Worm (Caenorhabditis elegans) whole organism, midembryonic: Measurements from ENCODE around the gene rab-28.
"Not testable (repeated sequence)": the region's sequence is repeated elsewhere in the genome, so short reads cannot be mapped to it uniquely, and the experiment has no call there.

ENCODE experiments used
- T22C8.4 ChIP-seq: fragments of 200-800 bp; sonication (Bioruptor generic); IDR thresholded peaks from 2 replicates; pipeline ENCODE4 v1.3.6; 2022; ENCODE audit warnings: missing genetic modification characterization, missing compliant biosample characterization
- cog-1 ChIP-seq: sonication (generic microtip); optimal IDR thresholded peaks from 2 replicates; lab custom pipeline; 2016; ENCODE audit warnings: missing genetic modification characterization, missing compliant biosample characterization
- flt-1 ChIP-seq: fragments of 200-800 bp; sonication (Bioruptor generic); IDR thresholded peaks from 2 replicates; pipeline ENCODE4 v1.3.6; 2022; ENCODE audit warnings: missing genetic modification characterization, missing compliant biosample characterization
- klf-2 ChIP-seq: fragments of 200-800 bp; sonication (Bioruptor generic); conservative IDR thresholded peaks from 2 replicates; pipeline ENCODE4 v1.3.6; 2022; ENCODE audit warnings: missing genetic modification reagents, missing genetic modification characterization, missing compliant biosample characterization
- med-1 ChIP-seq: sonication (generic microtip); optimal IDR thresholded peaks from 2 replicates; lab custom pipeline; 2017; ENCODE audit warnings: missing genetic modification characterization, mild to moderate bottlenecking, missing compliant biosample characterization, antibody characterized with exemption, missing genetic modification reagents; ENCODE audit not compliant: insufficient read depth
- ref-1 ChIP-seq: fragments of 200-800 bp; sonication (Bioruptor generic); conservative IDR thresholded peaks from 2 replicates; pipeline ENCODE4 v1.3.6; 2022; ENCODE audit warnings: missing genetic modification reagents, missing genetic modification characterization, missing compliant biosample characterization
- tab-1 ChIP-seq: fragments of 200-800 bp; sonication (Bioruptor generic); IDR thresholded peaks from 2 replicates; pipeline ENCODE4 v1.3.6; 2022; ENCODE audit warnings: missing genetic modification characterization, missing compliant biosample characterization
- ztf-23 ChIP-seq: fragments of 200-800 bp; sonication (Bioruptor generic); IDR thresholded peaks from 2 replicates; pipeline ENCODE4 v1.3.6; 2022; ENCODE audit warnings: missing genetic modification reagents, missing genetic modification characterization, missing compliant biosample characterization
- ztf-29 ChIP-seq: fragments of 200-800 bp; sonication (Bioruptor generic); IDR thresholded peaks from 2 replicates; pipeline ENCODE4 v1.3.6; 2022; ENCODE audit warnings: missing genetic modification reagents, missing genetic modification characterization, missing compliant biosample characterization

Gene rab-28

DNA sequence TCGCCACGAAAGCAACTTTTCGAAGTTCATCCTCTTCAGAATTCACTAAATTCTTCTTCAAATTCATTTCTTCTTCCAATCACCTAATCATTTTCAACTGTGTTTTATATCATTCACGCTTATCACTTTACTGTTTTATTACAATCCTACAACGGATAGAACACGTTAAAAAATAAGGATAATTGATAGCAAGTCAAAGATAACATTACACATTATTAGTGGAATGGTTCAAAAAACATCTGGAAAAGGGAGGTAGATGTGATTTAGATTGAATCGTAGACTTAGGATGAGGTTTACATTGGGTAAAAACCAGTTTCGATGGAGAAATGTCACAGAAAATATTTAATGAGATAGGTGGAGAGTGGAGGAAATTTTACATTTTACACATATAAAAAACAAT, 17.9 kb upstream of the rab-28 start, which contains the start of gene col-120:
col-120 (minus strand) TSS at position 101 of the 400 bp plus-strand sequence.
- no peak for TF ChIP-seq ztf-23 (GFP tag; lab: Robert Waterston, UW)
- TF ChIP-seq ztf-29: no peak
- no peak for TF ChIP-seq cog-1 (tag; lab: Kevin White, UChicago)
- no peak for TF ChIP-seq T22C8.4
- no peak for TF ChIP-seq med-1
- no peak for TF ChIP-seq klf-2 (GFP tag; lab: Robert Waterston, UW)

DNA sequence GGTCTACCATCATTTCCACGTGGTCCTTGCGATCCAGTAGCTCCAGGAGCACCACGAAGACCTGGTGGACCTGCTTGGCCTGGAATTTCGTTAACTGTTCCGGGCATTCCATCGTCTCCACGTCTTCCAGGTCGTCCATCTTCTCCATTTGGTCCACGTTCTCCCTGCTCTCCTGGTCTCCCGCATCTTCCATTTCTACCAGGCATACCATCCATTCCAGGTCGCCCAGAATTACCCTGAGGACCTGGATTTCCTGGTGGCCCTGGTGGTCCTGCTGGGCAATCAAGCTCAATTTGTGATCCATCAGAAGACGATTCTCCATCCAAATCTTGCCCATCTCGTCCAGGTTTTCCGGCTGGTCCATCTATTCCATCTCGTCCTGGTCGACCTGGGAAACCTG, 17.0 kb upstream of the rab-28 start:
- no peak for TF ChIP-seq flt-1
- no peak for TF ChIP-seq klf-2 (GFP tag; lab: Robert Waterston, UW)
- no peak for TF ChIP-seq ztf-29
- no peak for TF ChIP-seq ztf-23 (GFP tag; lab: Robert Waterston, UW)
- TF ChIP-seq ref-1 (GFP tag; lab: Robert Waterston, UW): no peak
- TF ChIP-seq med-1: no peak
- no peak for TF ChIP-seq tab-1
- no peak for TF ChIP-seq T22C8.4
- no peak for TF ChIP-seq cog-1 (tag; lab: Kevin White, UChicago)

DNA sequence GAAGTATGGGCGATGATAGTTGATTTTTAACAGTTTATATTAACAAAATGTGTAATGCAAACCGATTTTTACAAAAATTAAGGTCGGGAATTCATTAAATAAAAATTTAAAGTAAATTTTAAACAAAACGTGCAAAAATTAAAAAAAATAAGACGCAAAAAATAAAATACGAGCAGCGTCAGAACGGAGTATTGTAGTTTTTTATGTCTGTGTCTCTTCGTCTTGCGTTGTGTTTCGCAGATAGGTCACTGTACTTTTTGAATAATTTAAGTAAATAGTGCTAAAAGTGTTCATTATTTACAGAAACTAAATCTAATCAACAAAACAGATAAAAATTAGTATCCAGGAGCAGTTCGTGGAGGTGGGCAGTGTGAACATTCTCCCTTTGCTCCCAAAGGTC, 16.5 kb upstream of the rab-28 start:
- TF ChIP-seq klf-2 (GFP tag; lab: Robert Waterston, UW) (no peak), T22C8.4 (no peak), tab-1 (no peak), cog-1 (tag; lab: Kevin White, UChicago) (no peak), flt-1 (no peak), ref-1 (GFP tag; lab: Robert Waterston, UW) (no peak), ztf-29 (no peak), ztf-23 (GFP tag; lab: Robert Waterston, UW) (no peak), med-1 (no peak)

DNA sequence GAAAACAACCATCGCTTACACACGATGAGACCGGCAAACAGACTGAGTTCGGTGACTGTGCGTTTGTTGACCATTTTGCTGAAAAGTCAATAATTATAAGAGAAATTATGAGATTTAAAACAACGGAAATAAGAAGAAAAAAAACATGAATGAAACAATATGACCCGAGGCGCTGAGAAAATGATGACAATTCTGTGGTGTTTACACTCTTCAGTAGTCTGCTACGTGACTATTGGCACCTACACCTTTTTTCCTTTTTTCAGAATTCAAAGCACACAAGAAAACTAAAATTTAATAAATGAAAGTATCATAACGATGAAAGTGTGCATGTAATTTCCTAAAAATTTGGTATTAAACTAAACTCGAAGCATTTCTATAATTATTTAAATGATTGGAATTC, 15.9 kb upstream of the rab-28 start, which contains the start of gene Y11D7A.10:
Y11D7A.10 (minus strand) TSS at position 82 of the 400 bp plus-strand sequence.
- no peak for TF ChIP-seq ref-1 (GFP tag; lab: Robert Waterston, UW)
- no peak for TF ChIP-seq med-1
- TF ChIP-seq tab-1: no peak
- no peak for TF ChIP-seq klf-2 (GFP tag; lab: Robert Waterston, UW)
- no peak for TF ChIP-seq ztf-23 (GFP tag; lab: Robert Waterston, UW)
- no peak for TF ChIP-seq T22C8.4
- no peak for TF ChIP-seq ztf-29
- no peak for TF ChIP-seq cog-1 (tag; lab: Kevin White, UChicago)
- no peak for TF ChIP-seq flt-1

DNA sequence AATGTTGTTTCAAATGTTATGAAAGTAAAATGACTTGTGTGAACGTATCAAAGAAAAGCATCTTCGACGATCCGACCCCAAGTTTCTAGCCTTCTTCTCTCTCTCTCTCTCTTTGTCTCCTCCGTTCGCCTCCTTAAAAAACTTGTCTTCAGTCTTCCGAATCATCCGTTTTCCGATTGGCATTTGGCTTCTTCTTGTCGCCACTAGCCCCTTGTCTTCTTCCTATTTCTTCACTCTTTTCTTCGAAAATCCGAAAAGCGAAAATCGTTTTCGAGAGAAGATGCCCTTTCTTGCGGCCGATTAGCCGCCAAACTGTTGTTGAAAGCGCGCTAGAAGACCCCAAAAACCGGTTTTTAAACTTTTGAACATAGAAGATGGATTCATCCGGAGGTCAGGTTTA, 14.7 kb upstream of the rab-28 start:
- TF ChIP-seq tab-1: no peak
- no peak for TF ChIP-seq ztf-23 (GFP tag; lab: Robert Waterston, UW)
- TF ChIP-seq cog-1 (tag; lab: Kevin White, UChicago): no peak
- TF ChIP-seq klf-2 (GFP tag; lab: Robert Waterston, UW): no peak
- TF ChIP-seq ref-1 (GFP tag; lab: Robert Waterston, UW): no peak
- TF ChIP-seq T22C8.4: no peak
- no peak for TF ChIP-seq med-1
- no peak for TF ChIP-seq flt-1
- no peak for TF ChIP-seq ztf-29

DNA sequence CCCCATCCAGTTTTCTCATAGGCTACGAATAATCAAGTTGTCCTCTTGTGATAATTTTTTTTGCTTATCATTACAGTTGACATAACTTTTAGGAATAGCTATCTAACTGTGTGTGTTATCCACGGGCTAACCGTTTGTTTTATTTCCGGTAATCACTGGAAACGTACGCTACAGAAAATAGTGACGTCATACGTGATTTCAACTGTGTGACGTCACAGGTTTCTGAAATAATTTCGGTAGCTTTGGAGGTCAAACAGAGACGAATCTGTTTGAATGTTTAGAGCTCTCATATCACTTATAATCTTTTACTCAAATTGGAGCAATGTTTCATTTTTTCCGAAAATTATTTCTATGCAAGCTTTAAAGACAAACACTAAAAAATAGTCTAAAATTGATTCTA, 13.1 kb upstream of the rab-28 start:
- no peak for TF ChIP-seq ref-1 (GFP tag; lab: Robert Waterston, UW)
- no peak for TF ChIP-seq ztf-23 (GFP tag; lab: Robert Waterston, UW)
- no peak for TF ChIP-seq ztf-29
- no peak for TF ChIP-seq klf-2 (GFP tag; lab: Robert Waterston, UW)
- no peak for TF ChIP-seq med-1
- no peak for TF ChIP-seq T22C8.4
- TF ChIP-seq tab-1: no peak
- TF ChIP-seq flt-1: no peak
- TF ChIP-seq cog-1 (tag; lab: Kevin White, UChicago): no peak

DNA sequence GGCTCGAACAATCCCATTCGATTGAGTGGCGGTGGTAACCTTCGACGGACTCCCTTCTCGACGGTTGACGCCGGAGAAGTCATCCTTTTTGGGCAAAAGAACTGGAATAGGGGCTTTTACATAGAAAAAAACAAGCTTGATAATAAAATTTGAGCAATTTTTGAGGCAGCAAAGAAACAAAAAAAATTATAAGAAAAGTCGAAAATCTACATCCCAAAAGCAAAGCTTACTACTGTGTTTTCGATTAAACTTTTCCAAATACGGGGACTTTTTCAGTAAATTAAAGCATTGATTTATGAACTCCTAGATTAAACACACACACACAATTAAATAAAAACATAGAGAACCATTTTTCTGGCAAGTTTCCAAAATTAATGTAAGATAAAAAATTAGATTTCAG, 12.2 kb upstream of the rab-28 start, which contains the start of gene Y11D7A.9:
Y11D7A.9 (minus strand) TSS at position 101 of the 400 bp plus-strand sequence.
- TF ChIP-seq cog-1 (tag; lab: Kevin White, UChicago): no peak
- no peak for TF ChIP-seq ztf-29
- TF ChIP-seq klf-2 (GFP tag; lab: Robert Waterston, UW): no peak
- no peak for TF ChIP-seq tab-1
- TF ChIP-seq flt-1: no peak
- TF ChIP-seq med-1: no peak
- TF ChIP-seq ref-1 (GFP tag; lab: Robert Waterston, UW): no peak
- no peak for TF ChIP-seq T22C8.4

DNA sequence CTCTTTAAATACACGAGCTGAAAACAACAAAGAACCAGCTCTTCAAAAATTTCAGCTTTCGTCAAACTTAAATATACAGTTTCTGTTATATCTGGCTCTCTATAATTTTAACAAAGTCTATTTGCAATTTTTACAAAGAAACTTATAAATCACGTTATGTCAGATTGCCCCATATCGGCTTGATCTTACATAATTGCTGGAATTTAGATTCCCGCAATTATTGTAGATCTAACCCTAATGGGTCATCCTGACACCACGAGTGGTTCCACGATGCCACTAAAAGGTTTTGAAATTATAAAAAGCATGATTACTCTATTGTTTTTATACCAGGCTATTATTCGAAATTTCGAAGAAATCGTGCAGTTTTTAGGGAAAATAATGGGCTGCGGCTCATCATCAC, 7.3 kb upstream of the rab-28 start, which contains the start of gene Y11D7A.8:
Y11D7A.8 (plus strand) TSS at position 301 of the 400 bp plus-strand sequence.
- TF ChIP-seq klf-2 (GFP tag; lab: Robert Waterston, UW): no peak
- no peak for TF ChIP-seq ztf-29
- TF ChIP-seq T22C8.4: no peak
- TF ChIP-seq flt-1: no peak
- TF ChIP-seq tab-1: no peak
- TF ChIP-seq med-1: no peak
- TF ChIP-seq ref-1 (GFP tag; lab: Robert Waterston, UW): no peak
- no peak for TF ChIP-seq cog-1 (tag; lab: Kevin White, UChicago)
- no peak for TF ChIP-seq ztf-23 (GFP tag; lab: Robert Waterston, UW)

DNA sequence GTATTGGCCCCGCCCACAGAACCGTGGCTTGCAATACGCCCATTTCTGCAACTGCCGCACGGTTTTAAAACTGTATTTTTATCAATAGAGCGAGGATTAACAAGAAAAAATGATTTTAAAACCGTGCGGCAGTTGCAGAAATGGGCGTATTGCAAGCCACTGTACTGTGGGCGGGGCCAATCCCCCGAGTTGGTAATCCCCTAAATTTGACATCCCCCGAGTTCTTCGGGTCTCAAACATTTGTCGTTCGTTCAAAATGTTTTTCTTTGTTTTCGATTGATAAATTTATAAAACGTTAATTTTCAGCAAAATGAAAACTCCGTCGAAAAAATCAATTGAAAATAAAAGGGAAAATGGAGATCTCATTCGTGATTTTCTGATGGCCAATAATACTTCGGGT, 5.4 kb upstream of the rab-28 start, which contains the start of gene Y11D7A.7:
Y11D7A.7 (plus strand) TSS at position 301 of the 400 bp plus-strand sequence.
- not testable (repeated sequence) for TF ChIP-seq T22C8.4; ztf-23 (GFP tag; lab: Robert Waterston, UW); ref-1 (GFP tag; lab: Robert Waterston, UW)

DNA sequence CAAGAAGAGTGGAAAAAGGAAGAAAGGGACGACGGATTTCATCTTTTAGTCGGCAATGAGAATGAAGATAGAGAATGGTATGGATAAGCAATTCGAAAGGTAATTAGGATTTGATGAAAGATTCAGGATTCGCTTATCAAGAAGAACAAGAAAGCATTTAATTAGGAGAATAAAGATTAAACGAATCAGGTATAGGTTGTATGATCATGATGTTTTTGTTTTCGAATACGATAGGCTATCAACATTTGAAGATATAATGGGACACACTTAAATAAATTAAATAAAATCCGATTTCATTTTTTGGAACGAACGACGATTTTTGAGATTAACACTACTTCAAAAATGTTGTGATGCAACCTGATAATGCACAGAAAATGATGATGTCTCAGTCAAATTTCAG, 1.6 kb upstream of the rab-28 start, which contains the start of gene Y11D7A.5:
Y11D7A.5 (minus strand) TSS at position 101 of the 400 bp plus-strand sequence.
- TF ChIP-seq ztf-23 (GFP tag; lab: Robert Waterston, UW): no peak
- TF ChIP-seq med-1: no peak
- TF ChIP-seq tab-1: no peak
- no peak for TF ChIP-seq flt-1
- TF ChIP-seq ztf-29: no peak
- TF ChIP-seq klf-2 (GFP tag; lab: Robert Waterston, UW): no peak
- TF ChIP-seq cog-1 (tag; lab: Kevin White, UChicago): no peak
- no peak for TF ChIP-seq ref-1 (GFP tag; lab: Robert Waterston, UW)
- TF ChIP-seq T22C8.4: no peak

DNA sequence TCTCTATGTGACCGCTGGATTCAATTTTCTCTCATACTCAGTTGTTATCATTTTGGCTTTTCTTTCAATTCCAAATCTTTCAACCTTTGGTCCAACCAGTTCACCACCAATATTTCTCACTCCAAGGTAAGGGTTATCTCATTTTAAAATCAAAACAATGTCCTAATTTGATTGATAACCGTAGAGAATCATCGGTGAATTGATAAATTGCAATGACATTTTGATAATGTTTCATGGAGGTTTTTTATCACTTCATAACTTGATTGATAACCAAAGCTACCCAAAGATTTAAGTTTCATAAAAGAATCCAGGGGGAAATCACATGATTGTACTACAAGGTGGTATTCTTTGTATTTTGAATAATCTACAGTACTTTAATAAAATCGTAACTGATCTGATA, 4.7 kb downstream of the rab-28 start:
- TF ChIP-seq tab-1 (no peak), ref-1 (GFP tag; lab: Robert Waterston, UW) (no peak), flt-1 (no peak), med-1 (no peak), klf-2 (GFP tag; lab: Robert Waterston, UW) (no peak), cog-1 (tag; lab: Kevin White, UChicago) (no peak), T22C8.4 (no peak), ztf-29 (no peak), ztf-23 (GFP tag; lab: Robert Waterston, UW) (no peak)
